Worm (Caenorhabditis elegans): ENCODE measurements around the gene cpr-2.
A peak's percentile ranks its signal among the peaks of the same experiment; 100 is the strongest.

ce11 chrV:16552929-16553328, 19.0 kb upstream of the cpr-2 start, which contains the start of gene Y32B12B.4:
- TF ChIP-seq flt-1 (GFP tag; IDR thresholded peaks at IDR 0.05) (peak; percentile 84), med-1 (GFP tag; optimal IDR thresholded peaks at IDR 0.05; ENCODE audit: insufficient read depth) (no peak), cog-1 (tag; optimal IDR thresholded peaks at IDR 0.05) (no peak)
